Fruit fly (Drosophila melanogaster) Kc167 (cell line): ENCODE data around the gene CG43894.

ENCODE experiments used
- Myc ChIP-seq: fragments of >200 bp; optimal IDR thresholded peaks from 2 replicates; lab custom pipeline; 2017; ENCODE audit warnings: missing external identifiers
- Sin3A ChIP-seq: fragments of >200 bp; optimal IDR thresholded peaks from 2 replicates; lab custom pipeline; 2018; ENCODE audit warnings: missing external identifiers
- h ChIP-seq: fragments of >200 bp; optimal IDR thresholded peaks from 3 replicates; lab custom pipeline; 2018; ENCODE audit warnings: missing external identifiers
- insv ChIP-seq: fragments of >200 bp; optimal IDR thresholded peaks from 3 replicates; lab custom pipeline; 2018; ENCODE audit warnings: missing external identifiers
- psq ChIP-seq: fragments of >200 bp; optimal IDR thresholded peaks from 2 replicates; lab custom pipeline; 2017; ENCODE audit warnings: missing external identifiers
- ttk ChIP-seq: sonication (Bioruptor generic); optimal IDR thresholded peaks from 2 replicates; lab custom pipeline; 2017; ENCODE audit warnings: missing external identifiers

The CG43894 gene

DNA sequence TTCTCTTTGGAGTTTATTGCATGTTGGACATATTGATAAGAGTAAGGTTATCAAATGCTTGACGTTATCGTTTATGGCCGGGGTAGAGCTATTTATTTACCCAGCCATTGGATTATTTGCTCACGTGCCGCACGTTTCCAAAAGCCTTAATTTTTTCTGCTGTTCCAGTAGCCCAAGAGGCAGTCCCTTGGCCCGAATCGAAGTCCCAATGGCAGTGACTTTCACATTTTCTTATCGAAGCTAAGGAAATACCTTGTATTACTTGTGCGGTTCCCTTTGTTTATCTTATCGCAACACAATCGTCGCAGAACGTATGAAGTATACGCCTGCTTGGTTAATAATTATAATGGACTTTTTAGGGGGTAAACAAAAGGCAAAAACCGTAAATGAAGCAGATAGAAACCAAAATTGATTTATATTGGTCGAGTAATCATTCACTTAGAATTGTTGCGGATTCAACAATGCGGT, at the start of gene CG43894:
Gene CG43894 (plus strand): TSS at position 418 of the 468 bp plus-strand sequence.
- TF ChIP-seq ttk (lab: Kevin White, UChicago) (no peak), h (lab: Kevin White, UChicago) (no peak), psq (lab: Kevin White, UChicago) (no peak), insv (lab: Kevin White, UChicago) (no peak), Myc (lab: Kevin White, UChicago) (no peak), Sin3A (lab: Kevin White, UChicago) (no peak)

DNA sequence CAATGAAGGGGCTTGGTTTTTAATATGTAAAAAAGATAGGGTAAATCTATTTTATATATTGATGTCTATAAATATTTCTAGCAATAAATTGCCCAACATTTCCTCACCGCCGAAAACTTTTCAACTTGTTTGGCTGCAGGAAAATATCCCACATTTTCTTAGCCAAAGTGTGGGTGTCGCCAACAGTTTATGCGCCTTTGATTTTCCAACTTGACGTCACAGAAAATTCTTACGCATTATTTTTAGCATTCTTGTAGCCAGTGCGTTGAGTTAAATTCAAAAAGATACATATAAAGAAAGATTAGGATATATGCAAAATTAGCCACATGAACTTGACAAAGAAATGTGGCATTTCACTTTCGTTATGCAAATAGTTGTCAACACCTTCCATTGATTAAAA, 49.7 kb upstream of the CG43894 start:
- no peak for TF ChIP-seq insv (lab: Kevin White, UChicago)
- no peak for TF ChIP-seq psq (lab: Kevin White, UChicago)
- no peak for TF ChIP-seq Myc (lab: Kevin White, UChicago)

DNA sequence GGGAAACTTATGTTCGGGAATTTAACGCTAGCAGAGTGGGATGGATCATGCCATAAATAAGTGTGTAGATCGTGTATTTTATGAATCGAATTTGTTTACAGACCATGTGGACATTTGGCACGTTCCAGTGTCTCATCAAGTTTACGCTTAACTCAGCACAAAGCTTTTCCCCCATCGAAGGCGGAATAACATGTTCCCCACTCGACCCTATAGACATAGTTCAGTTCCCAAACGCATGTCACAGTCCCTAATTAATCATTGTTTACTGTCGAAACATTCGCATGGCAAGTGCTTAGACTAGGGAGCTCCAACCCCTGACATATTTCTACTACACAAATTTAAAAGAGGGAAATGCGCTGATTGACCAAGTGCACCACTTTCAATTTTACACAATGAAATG, 48.1 kb upstream of the CG43894 start:
- no peak for TF ChIP-seq h (lab: Kevin White, UChicago)
- TF ChIP-seq Sin3A (lab: Kevin White, UChicago): no peak
- TF ChIP-seq psq (lab: Kevin White, UChicago): no peak
- no peak for TF ChIP-seq Myc (lab: Kevin White, UChicago)
- TF ChIP-seq insv (lab: Kevin White, UChicago): no peak
- TF ChIP-seq ttk (lab: Kevin White, UChicago): no peak

DNA sequence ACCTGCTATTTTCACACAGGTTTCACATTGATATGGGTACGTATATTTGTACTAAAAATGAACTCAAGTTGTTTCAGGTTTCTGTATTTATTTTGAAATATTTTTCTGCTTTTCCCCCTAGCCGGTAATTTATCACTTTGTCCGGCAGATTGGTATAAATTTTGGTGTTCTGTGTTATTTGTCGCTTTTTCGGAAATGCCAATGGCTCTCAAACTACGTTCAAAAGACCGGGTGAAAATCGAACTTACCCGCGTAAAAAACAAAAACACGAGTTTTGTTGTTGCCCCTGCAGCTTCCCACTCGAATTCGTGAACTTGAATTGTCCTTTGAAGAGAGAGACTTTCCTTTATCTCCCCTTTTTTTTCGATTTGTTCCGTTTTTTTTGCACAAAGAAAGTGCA, 47.0 kb upstream of the CG43894 start:
- TF ChIP-seq psq (lab: Kevin White, UChicago): no peak
- no peak for TF ChIP-seq Sin3A (lab: Kevin White, UChicago)
- no peak for TF ChIP-seq insv (lab: Kevin White, UChicago)
- TF ChIP-seq Myc (lab: Kevin White, UChicago): no peak
- no peak for TF ChIP-seq ttk (lab: Kevin White, UChicago)
- no peak for TF ChIP-seq h (lab: Kevin White, UChicago)

DNA sequence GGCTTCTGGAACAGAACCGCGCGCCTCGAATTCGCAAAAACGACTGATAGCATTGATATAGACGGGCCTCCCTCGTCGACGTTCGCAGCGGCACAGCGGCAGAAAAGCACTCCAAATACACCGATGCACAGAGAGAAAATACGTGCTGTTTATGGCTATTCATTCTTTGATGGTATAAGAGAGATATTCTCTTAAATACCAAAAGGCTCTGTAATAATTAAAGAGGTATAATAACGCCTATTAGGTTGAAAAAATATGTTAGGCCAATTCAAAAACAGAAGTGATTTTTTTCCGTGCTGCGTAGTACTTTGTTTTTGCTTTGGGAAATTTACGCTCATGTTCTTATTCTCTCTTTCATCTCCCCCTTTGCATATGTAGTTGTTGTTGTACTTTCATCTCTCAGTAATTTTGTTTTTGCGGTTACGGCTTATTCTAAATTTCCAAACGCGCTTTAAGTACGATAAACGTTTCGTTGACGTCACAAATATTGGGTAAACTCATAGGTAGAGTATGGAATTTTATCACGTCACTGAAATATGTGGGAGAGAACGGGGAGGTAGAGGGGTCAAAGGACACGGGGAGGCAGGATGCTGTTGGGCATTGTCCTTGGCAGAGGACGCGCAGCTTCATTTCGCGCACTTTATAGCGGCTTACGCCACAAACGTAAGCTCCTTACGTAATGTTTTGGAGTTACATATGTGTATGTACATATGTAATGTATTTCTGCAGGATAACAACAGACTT, 46.3 kb upstream of the CG43894 start, which contains the start of gene nebu:
Gene nebu (minus strand): TSS at position 51 of the 744 bp plus-strand sequence.
- TF ChIP-seq Sin3A (lab: Kevin White, UChicago): no peak
- TF ChIP-seq h (lab: Kevin White, UChicago): no peak
- no peak for TF ChIP-seq insv (lab: Kevin White, UChicago)

DNA sequence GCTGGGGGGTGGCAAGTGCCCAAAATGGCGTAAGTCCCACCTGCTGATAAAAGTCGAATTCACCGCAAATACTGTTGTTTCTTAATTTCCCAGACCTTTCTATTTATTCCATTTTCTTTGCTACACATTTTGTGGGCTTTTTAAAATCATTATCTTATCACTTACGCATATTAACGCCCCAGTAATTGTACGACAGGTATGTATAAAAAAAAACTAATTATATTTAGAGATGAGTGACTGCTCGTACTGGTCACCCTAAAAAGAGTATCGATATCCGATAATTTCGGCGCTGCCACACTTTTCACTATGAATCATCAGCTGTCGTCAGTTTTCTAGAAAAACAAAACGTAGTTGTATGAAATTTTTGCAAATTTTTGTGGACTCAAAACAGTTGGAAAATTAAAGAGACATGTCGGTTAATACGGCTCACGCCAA, 39.7 kb upstream of the CG43894 start, which contains the start of the genes CG10948 and Wbp2:
Gene CG10948 (minus strand): TSS at position 251 of the 435 bp plus-strand sequence.
Gene Wbp2 (plus strand): TSS at position 299 of the 435 bp plus-strand sequence.
- TF ChIP-seq h (lab: Kevin White, UChicago) (no peak), Myc (lab: Kevin White, UChicago) (no peak), ttk (lab: Kevin White, UChicago) (no peak), psq (lab: Kevin White, UChicago) (no peak)

DNA sequence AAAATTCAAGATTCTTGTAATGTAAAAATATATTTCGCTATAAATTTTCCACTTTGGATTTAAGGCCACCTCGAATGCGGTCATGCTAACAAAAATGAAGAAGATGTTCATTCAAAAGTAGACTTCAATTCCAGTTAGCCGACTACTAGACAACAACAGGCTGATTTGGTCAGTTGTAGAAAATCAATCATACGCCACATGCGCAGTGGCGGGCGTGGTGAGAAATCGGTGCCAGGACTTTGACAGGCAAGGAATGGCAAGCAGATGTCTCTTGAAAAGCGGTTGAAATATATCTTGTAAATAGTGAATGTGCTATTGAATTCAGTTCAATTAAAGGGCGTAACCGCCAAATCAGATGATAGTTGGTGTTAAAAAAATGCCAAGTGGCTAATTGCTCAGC, 36.1 kb upstream of the CG43894 start, which contains the start of gene Ent3:
Gene Ent3 (plus strand): TSS at position 224 of the 400 bp plus-strand sequence.
- TF ChIP-seq psq (lab: Kevin White, UChicago) (no peak), Sin3A (lab: Kevin White, UChicago) (no peak), ttk (lab: Kevin White, UChicago) (no peak), insv (lab: Kevin White, UChicago) (no peak), Myc (lab: Kevin White, UChicago) (no peak), h (lab: Kevin White, UChicago) (no peak)

DNA sequence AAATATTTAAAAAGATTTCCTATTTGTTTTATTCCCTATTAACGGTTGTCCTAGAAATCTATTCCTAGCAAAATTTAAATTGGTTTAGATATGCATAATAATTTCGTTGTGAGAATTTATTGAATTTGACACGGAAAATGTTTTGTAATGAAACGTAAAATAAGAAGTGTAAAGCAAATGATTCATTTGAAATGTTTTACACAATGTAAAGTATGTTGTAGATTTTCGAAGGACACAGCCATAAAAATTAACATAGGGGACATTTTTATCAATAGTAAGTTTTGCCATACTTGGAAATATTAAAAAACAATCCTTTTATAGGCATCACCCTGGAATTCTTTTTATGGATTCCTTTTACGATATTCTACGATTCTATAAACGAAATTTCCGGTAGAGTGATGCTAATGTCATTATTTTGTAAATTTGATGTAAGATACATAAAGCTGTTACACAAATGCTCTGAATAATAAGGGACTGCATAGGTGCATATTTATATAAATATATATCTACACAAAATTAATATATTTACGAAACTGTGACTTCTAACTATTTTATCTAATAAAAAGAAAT, 31.9 kb upstream of the CG43894 start:
- TF ChIP-seq insv (lab: Kevin White, UChicago) (no peak), Sin3A (lab: Kevin White, UChicago) (no peak), psq (lab: Kevin White, UChicago) (no peak), ttk (lab: Kevin White, UChicago) (no peak), h (lab: Kevin White, UChicago) (no peak), Myc (lab: Kevin White, UChicago) (no peak)

DNA sequence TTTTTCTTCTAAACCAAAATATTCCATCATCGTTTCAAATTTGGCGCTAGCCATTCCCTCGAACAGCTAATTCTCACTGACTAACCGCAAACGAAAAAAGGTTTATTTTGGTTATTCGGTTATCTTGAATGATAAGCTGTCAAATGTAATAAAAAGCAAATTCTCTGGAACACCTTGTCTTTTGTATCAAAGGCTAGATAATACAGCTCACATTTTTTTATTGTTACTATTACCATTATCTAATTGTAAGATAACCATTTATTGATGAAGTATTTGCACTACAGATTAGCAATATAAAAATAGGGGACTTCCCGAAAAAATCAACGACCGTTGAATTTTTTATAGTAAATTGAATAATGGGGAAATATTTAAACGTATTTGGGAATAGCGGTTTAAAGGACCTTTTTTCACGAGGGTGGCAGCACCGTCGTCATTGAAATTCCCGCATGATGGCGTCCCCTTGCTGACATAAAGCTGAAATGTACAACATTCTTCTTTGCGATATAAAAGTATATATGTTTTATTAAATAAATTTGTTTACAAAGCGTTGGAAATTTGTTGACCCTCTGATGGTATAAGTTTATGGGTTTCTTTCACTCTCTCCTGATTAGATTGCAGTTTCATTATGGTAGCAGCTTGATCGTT, 28.2 kb upstream of the CG43894 start, which contains the start of gene CG32107:
Gene CG32107 (minus strand): TSS at position 51 of the 645 bp plus-strand sequence.
- TF ChIP-seq Sin3A (lab: Kevin White, UChicago) (no peak), psq (lab: Kevin White, UChicago) (no peak), ttk (lab: Kevin White, UChicago) (no peak), Myc (lab: Kevin White, UChicago) (no peak), insv (lab: Kevin White, UChicago) (no peak), h (lab: Kevin White, UChicago) (no peak)

DNA sequence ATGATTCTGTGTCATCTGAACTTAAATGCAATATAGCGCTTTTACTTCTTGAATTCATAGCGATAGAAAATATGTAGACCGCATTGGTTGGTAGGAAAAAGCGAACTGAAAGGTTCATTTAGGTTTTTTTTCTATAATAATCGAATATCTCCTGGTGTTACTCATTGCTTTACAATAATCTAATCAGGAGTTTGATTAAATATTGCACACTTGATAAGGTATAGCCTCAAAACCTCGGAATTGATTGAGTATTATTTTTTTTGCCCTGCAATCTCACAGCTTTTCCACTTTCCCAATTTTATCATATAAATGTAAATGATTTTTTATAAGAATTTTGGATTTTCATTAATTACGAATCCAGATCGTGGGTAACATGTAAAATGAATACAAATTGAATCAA, 26.8 kb upstream of the CG43894 start, which contains the start of gene CG10943:
Gene CG10943 (minus strand): TSS at position 101 of the 400 bp plus-strand sequence.
- TF ChIP-seq insv (lab: Kevin White, UChicago): no peak
- no peak for TF ChIP-seq ttk (lab: Kevin White, UChicago)
- no peak for TF ChIP-seq psq (lab: Kevin White, UChicago)
- TF ChIP-seq Sin3A (lab: Kevin White, UChicago): no peak

DNA sequence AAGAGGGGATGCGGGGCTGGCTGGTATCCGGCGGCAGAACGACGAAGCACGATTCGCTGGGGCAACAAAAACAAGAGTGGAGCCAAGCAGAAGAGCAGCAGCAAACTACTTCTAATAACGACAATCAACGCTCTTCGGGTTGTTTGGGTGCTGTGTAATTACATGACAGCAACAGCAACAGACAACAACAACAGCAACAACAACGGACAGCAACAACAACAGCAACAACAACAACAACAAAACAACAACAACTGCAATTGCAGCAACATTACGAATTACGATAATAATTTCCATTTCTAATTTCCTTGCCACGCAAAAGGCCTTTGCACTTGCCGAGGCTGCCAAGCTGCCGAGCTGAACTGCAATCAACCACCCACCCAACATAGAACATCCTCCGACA, 25.1 kb upstream of the CG43894 start:
- TF ChIP-seq Sin3A (lab: Kevin White, UChicago): no peak
